Worm (Caenorhabditis elegans): Measurements from ENCODE around the gene C14C6.6.

ce11 chrV:592959-593358, 45.1 kb upstream of the C14C6.6 start, which contains the start of gene ZK488.5:
- TF ChIP-seq ceh-43 (GFP tag; optimal IDR thresholded peaks at IDR 0.05) = no peak
- no peak for TF ChIP-seq nhr-28 (tag; optimal IDR thresholded peaks at IDR 0.05)
- no peak for TF ChIP-seq lsy-2 (tag; optimal IDR thresholded peaks at IDR 0.05)
- no peak for TF ChIP-seq ces-1 (GFP tag; optimal IDR thresholded peaks at IDR 0.05)
- no peak for TF ChIP-seq ztf-11 (tag; optimal IDR thresholded peaks at IDR 0.05)
- TF ChIP-seq elt-3 (tag; optimal IDR thresholded peaks at IDR 0.05) = no peak
- no peak for TF ChIP-seq blmp-1 (tag; optimal IDR thresholded peaks at IDR 0.05)
- no peak for TF ChIP-seq snpc-4 (tag; optimal IDR thresholded peaks at IDR 0.05)

All from whole organism, mixed stage, embryonic.